Worm (Caenorhabditis elegans) whole organism, L4/young adult: ENCODE measurements around the gene lgc-9.

Source experiments
- W03F9.2 ChIP-seq: fragments of 150-350 bp; optimal IDR thresholded peaks from 2 replicates; lab custom pipeline; 2014; ENCODE audit warnings: missing biosample characterization, missing genetic modification characterization
- dao-5 ChIP-seq: sonication (generic microtip); optimal IDR thresholded peaks from 2 replicates; lab custom pipeline; 2016; ENCODE audit warnings: missing genotype, missing genetic modification characterization, moderate library complexity, missing compliant biosample characterization
- him-1 ChIP-seq: sonication (generic microtip); optimal IDR thresholded peaks from 2 replicates; lab custom pipeline; 2016; ENCODE audit warnings: missing genotype, missing genetic modification reagents, missing genetic modification characterization, missing compliant biosample characterization

DNA sequence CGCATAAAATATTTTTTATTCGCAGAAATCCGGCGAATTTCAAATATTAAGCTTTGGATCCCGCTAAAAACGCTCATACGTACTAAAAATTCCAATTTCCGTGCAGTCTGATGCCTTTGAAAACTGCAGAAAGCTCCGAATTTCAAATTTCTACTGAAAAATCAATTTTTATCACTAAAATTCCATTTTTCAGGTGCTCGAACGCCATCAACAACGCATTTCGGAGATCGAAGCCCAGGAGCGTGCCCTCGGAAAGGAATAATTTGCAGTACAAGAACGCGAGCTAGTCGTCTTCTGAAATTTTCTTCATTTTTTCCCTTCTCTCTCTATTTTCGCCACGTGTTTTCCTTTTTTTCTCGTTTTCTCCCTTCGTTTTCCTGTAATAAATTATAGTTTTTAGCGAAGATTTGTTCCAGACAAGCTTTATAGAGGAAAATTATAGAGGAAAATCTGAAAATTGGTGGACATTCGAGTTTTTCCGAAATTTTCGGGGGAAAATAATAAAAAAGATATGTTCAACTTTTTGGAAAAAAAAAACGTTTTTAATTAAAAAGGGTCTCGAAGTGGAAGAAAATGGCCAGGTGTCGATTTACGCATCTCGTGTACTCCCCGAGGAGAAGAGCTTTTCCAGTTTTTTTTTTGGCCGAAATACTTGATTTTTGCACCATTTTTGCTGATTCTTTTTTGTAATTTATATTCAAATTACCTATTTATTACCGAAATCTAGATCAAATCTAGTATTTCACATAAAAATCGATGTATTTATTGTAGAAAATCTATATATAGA lies 28.8 kb upstream of the lgc-9 start:
- no peak for TF ChIP-seq him-1 (tag; lab: Kevin White, UChicago)
- no peak for TF ChIP-seq W03F9.2
- no peak for TF ChIP-seq dao-5 (tag; lab: Kevin White, UChicago)
